Worm (Caenorhabditis elegans): ENCODE measurements around the gene M57.1.

Gene M57.1

ce11 chrIV:3532167-3532566 lies at the start of gene M57.1:
Gene M57.1 (plus strand): TSS chrIV:3532467.
- TF ChIP-seq pqm-1 (tag; optimal IDR thresholded peaks at IDR 0.05) (no peak), daf-12 (tag; optimal IDR thresholded peaks at IDR 0.05) (no peak), ceh-28 (tag; optimal IDR thresholded peaks at IDR 0.05) (no peak), R02D3.7 (tag; optimal IDR thresholded peaks at IDR 0.05) (no peak), fkh-10 (GFP tag; optimal IDR thresholded peaks at IDR 0.05) (no peak), mdl-1 (tag; optimal IDR thresholded peaks at IDR 0.05) (no peak), nfya-1 (tag; optimal IDR thresholded peaks at IDR 0.05; ENCODE audit: insufficient read depth) (no peak), ama-1 (optimal IDR thresholded peaks at IDR 0.05) (no peak), snpc-4 (tag; optimal IDR thresholded peaks at IDR 0.05) (no peak), nhr-237 (tag; optimal IDR thresholded peaks at IDR 0.05) (no peak), ztf-11 (tag; optimal IDR thresholded peaks at IDR 0.05) (no peak), skn-1 (tag; optimal IDR thresholded peaks at IDR 0.05) (no peak)

- TF ChIP-seq ztf-4 (tag; optimal IDR thresholded peaks at IDR 0.05) (no peak), R02D3.7 (tag; optimal IDR thresholded peaks at IDR 0.05) (no peak), fkh-10 (GFP tag; optimal IDR thresholded peaks at IDR 0.05) (no peak), mdl-1 (tag; optimal IDR thresholded peaks at IDR 0.05) (no peak), egl-27 (tag; optimal IDR thresholded peaks at IDR 0.05) (no peak), jun-1 (tag; optimal IDR thresholded peaks at IDR 0.05) (no peak), elt-1 (tag; optimal IDR thresholded peaks at IDR 0.05) (no peak), unc-62 (GFP tag; optimal IDR thresholded peaks at IDR 0.05) (no peak), lin-15B (tag; optimal IDR thresholded peaks at IDR 0.05) (no peak), hmg-11 (tag; optimal IDR thresholded peaks at IDR 0.05) (no peak), ama-1 (optimal IDR thresholded peaks at IDR 0.05) (no peak)
These were observed 40.8 kb upstream of the M57.1 start, which contains the start of gene srz-78 for ce11 chrIV:3491477-3491876. Gene srz-78 (plus strand): TSS chrIV:3491777.

- TF ChIP-seq unc-39 (tag; optimal IDR thresholded peaks at IDR 0.05) (no peak), tbx-2 (tag; optimal IDR thresholded peaks at IDR 0.05) (no peak)
These were observed 39.0 kb upstream of the M57.1 start, which contains the start of gene srz-79 for ce11 chrIV:3493310-3493709. Gene srz-79 (plus strand): TSS chrIV:3493610.

ce11 chrIV:3496358-3496757 lies 35.9 kb upstream of the M57.1 start, which contains the start of gene C09G12.17:
Gene C09G12.17 (minus strand): TSS chrIV:3496458.
- TF ChIP-seq eor-1 (tag; optimal IDR thresholded peaks at IDR 0.05), result no peak
- TF ChIP-seq lin-39 (tag; optimal IDR thresholded peaks at IDR 0.05), result no peak
- TF ChIP-seq lin-15B (tag; optimal IDR thresholded peaks at IDR 0.05), result no peak
- TF ChIP-seq pha-4 (tag; optimal IDR thresholded peaks at IDR 0.05), result no peak
- no peak for TF ChIP-seq fos-1 (tag; optimal IDR thresholded peaks at IDR 0.05)
- no peak for TF ChIP-seq elt-3 (tag; optimal IDR thresholded peaks at IDR 0.05)
- TF ChIP-seq ceh-9 (tag; optimal IDR thresholded peaks at IDR 0.05), result no peak
- TF ChIP-seq fkh-10 (GFP tag; optimal IDR thresholded peaks at IDR 0.05), result no peak
- TF ChIP-seq fkh-2 (tag; optimal IDR thresholded peaks at IDR 0.05), result no peak
- no peak for TF ChIP-seq tbx-2 (tag; optimal IDR thresholded peaks at IDR 0.05)
- no peak for TF ChIP-seq nhr-28 (tag; optimal IDR thresholded peaks at IDR 0.05)
- no peak for TF ChIP-seq unc-39 (tag; optimal IDR thresholded peaks at IDR 0.05)
- no peak for TF ChIP-seq nhr-11 (tag; optimal IDR thresholded peaks at IDR 0.05)
- no peak for TF ChIP-seq zag-1 (tag; optimal IDR thresholded peaks at IDR 0.05)

- TF ChIP-seq nhr-12 (tag; optimal IDR thresholded peaks at IDR 0.05) (no peak), nhr-25 (tag; optimal IDR thresholded peaks at IDR 0.05) (no peak), pha-4 (tag; optimal IDR thresholded peaks at IDR 0.05) (no peak), fkh-10 (GFP tag; optimal IDR thresholded peaks at IDR 0.05) (no peak), nfya-1 (tag; optimal IDR thresholded peaks at IDR 0.05; ENCODE audit: insufficient read depth) (no peak), skn-1 (tag; optimal IDR thresholded peaks at IDR 0.05) (no peak), fos-1 (tag; optimal IDR thresholded peaks at IDR 0.05) (no peak), lin-15B (tag; optimal IDR thresholded peaks at IDR 0.05) (no peak), ztf-11 (tag; optimal IDR thresholded peaks at IDR 0.05) (no peak), unc-62 (GFP tag; optimal IDR thresholded peaks at IDR 0.05) (no peak), ceh-9 (tag; optimal IDR thresholded peaks at IDR 0.05) (no peak), ZK546.5 (tag; optimal IDR thresholded peaks at IDR 0.05) (no peak), ztf-4 (tag; optimal IDR thresholded peaks at IDR 0.05) (no peak), egl-27 (tag; optimal IDR thresholded peaks at IDR 0.05) (no peak), R02D3.7 (tag; optimal IDR thresholded peaks at IDR 0.05) (no peak), nhr-28 (tag; optimal IDR thresholded peaks at IDR 0.05) (no peak), ceh-82 (tag; optimal IDR thresholded peaks at IDR 0.05) (no peak), elt-1 (tag; optimal IDR thresholded peaks at IDR 0.05) (no peak), eor-1 (tag; optimal IDR thresholded peaks at IDR 0.05) (no peak)
These were observed 34.4 kb upstream of the M57.1 start, which contains the start of gene ceh-53 for ce11 chrIV:3497909-3498308. Gene ceh-53 (plus strand): TSS chrIV:3498209.

All from whole organism, L3 larva.